Fruit fly (Drosophila melanogaster) S2 (cell line): ENCODE measurements around the gene mei-41.

Experiments used
- CG8478 ChIP-seq: fragments of >200 bp; optimal IDR thresholded peaks from 2 replicates; lab custom pipeline; 2018
- CTCF ChIP-seq, 2 experiments: fragments of >200 bp; optimal IDR thresholded peaks; 2 replicates each; lab custom pipeline; 2018

DNA sequence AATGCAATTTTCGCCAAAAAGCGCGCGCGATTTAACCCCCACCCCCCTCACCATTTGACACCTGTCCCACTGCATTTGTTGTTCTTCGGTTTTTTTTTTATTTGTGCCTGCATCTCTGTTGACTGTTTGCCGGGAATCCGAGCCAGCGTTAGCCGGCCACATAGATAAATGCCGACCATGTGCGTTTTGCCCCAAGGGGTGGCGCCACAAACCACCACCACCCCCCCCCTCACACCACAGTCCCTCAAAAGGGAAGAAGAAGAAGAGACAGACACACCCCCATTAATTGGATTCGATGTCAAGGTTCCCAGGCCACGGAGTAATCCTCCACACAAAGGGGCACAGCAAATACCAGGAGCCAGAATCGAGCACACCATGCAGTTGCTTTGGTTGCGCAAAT is 57.8 kb downstream of the mei-41 start:
- TF ChIP-seq CG8478 (no peak), CTCF (optimal IDR thresholded peaks at IDR 0.05; lab: Kevin White, UChicago) (no peak)
